Worm (Caenorhabditis elegans): Measurements from ENCODE around the gene F28H6.4.

DNA sequence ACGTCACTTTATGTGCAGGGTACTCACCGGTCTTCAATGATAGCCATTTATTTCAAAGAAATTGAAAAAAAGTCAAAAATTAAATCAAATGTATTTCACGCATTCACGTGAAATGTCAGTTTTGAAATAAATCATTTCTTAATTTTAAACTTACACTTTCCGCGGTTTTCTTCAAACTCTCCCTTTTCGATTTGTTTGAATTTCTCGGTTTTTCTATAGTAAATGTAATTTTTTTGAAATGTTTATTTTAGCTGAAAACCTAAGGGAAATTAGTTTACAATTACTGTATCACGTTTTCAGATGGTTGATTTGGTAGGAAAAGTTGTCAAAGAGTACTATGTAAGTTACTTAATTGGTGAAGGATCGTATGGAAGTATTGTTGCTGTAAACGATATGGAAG is 19.4 kb upstream of the F28H6.4 start, which contains the start of gene F16B12.7:
- TF ChIP-seq pqm-1 (tag; optimal IDR thresholded peaks at IDR 0.05) (no peak), efl-1 (optimal IDR thresholded peaks at IDR 0.05) (no peak), efl-1 (GFP tag; optimal IDR thresholded peaks at IDR 0.05 in 1 of 2) (peak in 1 of 2 experiments; percentile 12), vab-15 (tag; optimal IDR thresholded peaks at IDR 0.05) (no peak), mef-2 (tag; optimal IDR thresholded peaks at IDR 0.05) (no peak), sptf-1 (tag; optimal IDR thresholded peaks at IDR 0.05) (no peak), nhr-12 (tag; optimal IDR thresholded peaks at IDR 0.05) (no peak), lin-39 (tag; optimal IDR thresholded peaks at IDR 0.05) (no peak), hlh-17 (GFP tag; optimal IDR thresholded peaks at IDR 0.05; ENCODE audit: borderline replicate concordance) (no peak), snpc-4 (tag; optimal IDR thresholded peaks at IDR 0.05) (no peak), zag-1 (tag; optimal IDR thresholded peaks at IDR 0.05) (no peak), ztf-11 (tag; optimal IDR thresholded peaks at IDR 0.05) (no peak), pag-3 (tag; optimal IDR thresholded peaks at IDR 0.05; ENCODE audit: borderline replicate concordance, insufficient read depth) (no peak), aly-2 (tag; optimal IDR thresholded peaks at IDR 0.05) (no peak), fkh-10 (GFP tag; optimal IDR thresholded peaks at IDR 0.05) (no peak)
